Fruit fly (Drosophila melanogaster) whole organism, embryonic: ENCODE data around the gene CG7906.

ENCODE experiments used
- B-H2 ChIP-seq: fragments of 200-800 bp; sonication (Bioruptor generic); optimal IDR thresholded peaks from 2 replicates; lab custom pipeline; 2018; ENCODE audit warnings: missing biosample characterization, mild to moderate bottlenecking, missing genetic modification characterization
- BtbVII ChIP-seq: fragments of 200-800 bp; sonication (Bioruptor generic); optimal IDR thresholded peaks from 3 replicates; lab custom pipeline; 2017; ENCODE audit warnings: missing biosample characterization, mild to moderate bottlenecking, missing genetic modification characterization
- CG11093 ChIP-seq: fragments of 200-800 bp; sonication (Bioruptor generic); IDR thresholded peaks from 3 replicates; pipeline ENCODE4 v1.3.6; 2022; ENCODE audit warnings: missing biosample characterization, missing genetic modification characterization
- CG11247 ChIP-seq: fragments of 200-800 bp; sonication (Bioruptor generic); IDR thresholded peaks from 2 replicates; pipeline ENCODE4 v1.3.6; 2022; ENCODE audit warnings: missing biosample characterization, missing genetic modification characterization
- CG11504 ChIP-seq: fragments of 200-800 bp; sonication (Bioruptor generic); optimal IDR thresholded peaks from 3 replicates; lab custom pipeline; 2019; ENCODE audit warnings: missing biosample characterization, mild to moderate bottlenecking, missing genetic modification characterization, moderate library complexity
- CG12769 ChIP-seq: fragments of 200-800 bp; sonication (Bioruptor generic); optimal IDR thresholded peaks from 2 replicates; lab custom pipeline; 2019; ENCODE audit warnings: missing biosample characterization, mild to moderate bottlenecking, missing genetic modification characterization, moderate library complexity
- CG13775 ChIP-seq: fragments of 200-800 bp; sonication (Bioruptor generic); optimal IDR thresholded peaks from 3 replicates; lab custom pipeline; 2017; ENCODE audit warnings: missing biosample characterization, mild to moderate bottlenecking, missing genetic modification characterization
- CG14050 ChIP-seq: fragments of 200-800 bp; sonication (Bioruptor generic); IDR thresholded peaks from 3 replicates; pipeline ENCODE4 v1.3.6; 2022; ENCODE audit warnings: missing biosample characterization, missing genetic modification characterization
- CG14965 ChIP-seq: fragments of 200-800 bp; sonication (Bioruptor generic); optimal IDR thresholded peaks from 2 replicates; lab custom pipeline; 2016; ENCODE audit warnings: missing biosample characterization, missing genetic modification characterization, borderline replicate concordance
- CG15479 ChIP-seq: fragments of 200-800 bp; sonication (Bioruptor generic); optimal IDR thresholded peaks from 3 replicates; lab custom pipeline; 2019; ENCODE audit warnings: missing biosample characterization, mild to moderate bottlenecking, missing genetic modification characterization, moderate library complexity
- CG17359 ChIP-seq: fragments of 200-800 bp; sonication (Bioruptor generic); optimal IDR thresholded peaks from 3 replicates; lab custom pipeline; 2018; ENCODE audit warnings: missing biosample characterization, mild to moderate bottlenecking, missing genetic modification characterization, moderate library complexity
- CG17568 ChIP-seq: fragments of 200-800 bp; sonication (Bioruptor generic); optimal IDR thresholded peaks from 2 replicates; lab custom pipeline; 2018; ENCODE audit warnings: missing biosample characterization, mild to moderate bottlenecking, missing genetic modification characterization, moderate library complexity
- CG2116 ChIP-seq: fragments of 200-800 bp; sonication (Bioruptor generic); optimal IDR thresholded peaks from 3 replicates; lab custom pipeline; 2018; ENCODE audit warnings: missing biosample characterization, mild to moderate bottlenecking, missing genetic modification characterization
- CG2889 ChIP-seq: fragments of 200-800 bp; sonication (Bioruptor generic); IDR thresholded peaks from 3 replicates; pipeline ENCODE4 v1.3.6; 2022; ENCODE audit warnings: missing biosample characterization, missing genetic modification characterization
- CG30431 ChIP-seq: fragments of 200-800 bp; sonication (Bioruptor generic); optimal IDR thresholded peaks from 2 replicates; lab custom pipeline; 2017; ENCODE audit warnings: missing biosample characterization, missing genetic modification characterization
- CG33213 ChIP-seq: fragments of 200-800 bp; sonication (Bioruptor generic); optimal IDR thresholded peaks from 3 replicates; lab custom pipeline; 2016; ENCODE audit warnings: missing biosample characterization, missing genetic modification characterization
- CG4360 ChIP-seq: fragments of 200-800 bp; sonication (Bioruptor generic); IDR thresholded peaks from 2 replicates; pipeline ENCODE4 v1.3.6; 2022; ENCODE audit warnings: missing biosample characterization, missing genetic modification characterization
- CG4424 ChIP-seq: fragments of 200-800 bp; sonication (Bioruptor generic); optimal IDR thresholded peaks from 3 replicates; lab custom pipeline; 2016; ENCODE audit warnings: missing biosample characterization, missing genetic modification characterization
- CG6654 ChIP-seq: fragments of 200-800 bp; sonication (Bioruptor generic); optimal IDR thresholded peaks from 2 replicates; lab custom pipeline; 2017; ENCODE audit warnings: missing biosample characterization, mild to moderate bottlenecking, missing genetic modification characterization
- CG8089 ChIP-seq: fragments of 200-800 bp; sonication (Bioruptor generic); optimal IDR thresholded peaks from 3 replicates; lab custom pipeline; 2016; ENCODE audit warnings: missing biosample characterization, missing genetic modification characterization
- CG8478 ChIP-seq: fragments of >200 bp; optimal IDR thresholded peaks from 2 replicates; lab custom pipeline; 2018
- CG8924 ChIP-seq: fragments of 200-800 bp; optimal IDR thresholded peaks from 3 replicates; lab custom pipeline; 2019; ENCODE audit warnings: missing biosample characterization, mild to moderate bottlenecking, missing genetic modification characterization, moderate library complexity
- CG9609 ChIP-seq: fragments of 200-800 bp; sonication (Bioruptor generic); optimal IDR thresholded peaks from 3 replicates; lab custom pipeline; 2016; ENCODE audit warnings: missing biosample characterization, missing genetic modification characterization
- CHES-1-like ChIP-seq: fragments of 200-800 bp; sonication (Bioruptor generic); optimal IDR thresholded peaks from 2 replicates; lab custom pipeline; 2016; ENCODE audit warnings: missing biosample characterization, missing genetic modification characterization
- Ets65A ChIP-seq: fragments of 200-800 bp; sonication (Bioruptor generic); peaks from one replicate; lab custom pipeline; 2016; ENCODE audit warnings: missing biosample characterization, missing genetic modification characterization
- Hey ChIP-seq: fragments of 200-800 bp; sonication (Bioruptor generic); optimal IDR thresholded peaks from 3 replicates; lab custom pipeline; 2018; ENCODE audit warnings: missing biosample characterization, mild to moderate bottlenecking, missing genetic modification characterization
- Jarid2 ChIP-seq: fragments of 200-800 bp; sonication (Bioruptor generic); optimal IDR thresholded peaks from 3 replicates; lab custom pipeline; 2017; ENCODE audit warnings: mild to moderate bottlenecking, missing biosample characterization, missing genetic modification reagents, missing genetic modification characterization
- Kr ChIP-seq: fragments of 200-800 bp; sonication (Bioruptor generic); optimal IDR thresholded peaks from 2 replicates; lab custom pipeline; 2017; ENCODE audit warnings: missing biosample characterization, mild to moderate bottlenecking, missing genetic modification characterization
- Mad ChIP-seq: fragments of 200-800 bp; sonication (Bioruptor generic); optimal IDR thresholded peaks from 2 replicates; lab custom pipeline; 2016; ENCODE audit warnings: missing biosample characterization, missing genetic modification characterization
- Sry-β ChIP-seq: fragments of 200-800 bp; sonication (Bioruptor generic); optimal IDR thresholded peaks from 2 replicates; lab custom pipeline; 2018; ENCODE audit warnings: missing biosample characterization, mild to moderate bottlenecking, missing genetic modification characterization, moderate library complexity
- Vsx1 ChIP-seq: fragments of 200-800 bp; sonication (Bioruptor generic); optimal IDR thresholded peaks from 2 replicates; lab custom pipeline; 2017; ENCODE audit warnings: missing biosample characterization, mild to moderate bottlenecking, missing genetic modification characterization, missing genetic modification reagents
- abd-A ChIP-seq: fragments of 200-800 bp; sonication (Bioruptor generic); optimal IDR thresholded peaks from 3 replicates; lab custom pipeline; 2019; ENCODE audit warnings: missing biosample characterization, mild to moderate bottlenecking, missing genetic modification characterization, moderate library complexity
- ara ChIP-seq: fragments of 200-800 bp; sonication (Bioruptor generic); IDR thresholded peaks from 2 replicates; pipeline ENCODE4 v1.3.6; 2022; ENCODE audit warnings: missing biosample characterization, missing genetic modification characterization
- bowl ChIP-seq: fragments of 200-800 bp; sonication (Bioruptor generic); IDR thresholded peaks from 2 replicates; pipeline ENCODE4 v1.3.6; 2022; ENCODE audit warnings: missing biosample characterization, missing genetic modification characterization
- cad ChIP-seq: fragments of >200 bp; optimal IDR thresholded peaks from 2 replicates; lab custom pipeline; 2017; ENCODE audit warnings: missing biosample characterization, missing genetic modification characterization
- chm ChIP-seq: fragments of 200-800 bp; sonication (Bioruptor generic); IDR thresholded peaks from 2 replicates; pipeline ENCODE4 v1.3.6; 2022; ENCODE audit warnings: missing biosample characterization, missing genetic modification characterization
- ci ChIP-seq: fragments of 200-800 bp; sonication (Bioruptor generic); IDR thresholded peaks from 3 replicates; pipeline ENCODE4 v1.3.6; 2022; ENCODE audit warnings: missing biosample characterization, missing genetic modification characterization
- dati ChIP-seq: fragments of 200-800 bp; sonication (Bioruptor generic); IDR thresholded peaks from 2 replicates; pipeline ENCODE4 v1.3.6; 2022; ENCODE audit warnings: missing biosample characterization, missing genetic modification characterization
- dimm ChIP-seq: fragments of 200-800 bp; sonication (Bioruptor generic); IDR thresholded peaks from 2 replicates; pipeline ENCODE4 v1.3.6; 2022; ENCODE audit warnings: missing biosample characterization, missing genetic modification characterization
- fru ChIP-seq: fragments of >200 bp; optimal IDR thresholded peaks from 2 replicates; lab custom pipeline; 2017
- gce ChIP-seq: fragments of 200-800 bp; sonication (Bioruptor generic); IDR thresholded peaks from 3 replicates; pipeline ENCODE4 v1.3.6; 2022; ENCODE audit warnings: missing biosample characterization, missing genetic modification characterization
- grau ChIP-seq: fragments of 200-800 bp; optimal IDR thresholded peaks from 3 replicates; lab custom pipeline; 2019; ENCODE audit warnings: missing biosample characterization, mild to moderate bottlenecking, missing genetic modification characterization, moderate library complexity
- grn ChIP-seq: fragments of 200-800 bp; sonication (Bioruptor generic); optimal IDR thresholded peaks from 3 replicates; lab custom pipeline; 2017; ENCODE audit warnings: missing biosample characterization, missing genetic modification characterization
- gsb-n ChIP-seq: fragments of 200-800 bp; sonication (Bioruptor generic); optimal IDR thresholded peaks from 3 replicates; lab custom pipeline; 2018; ENCODE audit warnings: missing biosample characterization, mild to moderate bottlenecking, missing genetic modification characterization
- h ChIP-seq: fragments of >200 bp; optimal IDR thresholded peaks from 2 replicates; lab custom pipeline; 2017
- hkb ChIP-seq, 2 experiments: fragments of 200-800 bp in 1 of 2; fragments of >200 bp in 1 of 2; sonication (Bioruptor generic) in 1 of 2; IDR thresholded peaks in 1 of 2; optimal IDR thresholded peaks in 1 of 2; 2 replicates each; pipeline versions ENCODE4 v1.3.6 to Lab custom; 2017 to 2022; ENCODE audit warnings: missing biosample characterization in 1 of 2, missing genetic modification characterization in 1 of 2
- lbe ChIP-seq: fragments of 200-800 bp; sonication (Bioruptor generic); optimal IDR thresholded peaks from 2 replicates; lab custom pipeline; 2016; ENCODE audit warnings: missing biosample characterization, mild to moderate bottlenecking, missing genetic modification characterization
- oc ChIP-seq: fragments of 200-800 bp; sonication (Bioruptor generic); optimal IDR thresholded peaks from 2 replicates; lab custom pipeline; 2018; ENCODE audit warnings: missing biosample characterization, mild to moderate bottlenecking, missing genetic modification characterization, moderate library complexity
- pan ChIP-seq, 4 experiments: fragments of >200 bp in 3 of 4; fragments of 200-800 bp in 1 of 4; sonication (Bioruptor generic) in 1 of 4; optimal IDR thresholded peaks in 3 of 4; IDR thresholded peaks in 1 of 4; 2 replicates each; pipeline versions ENCODE4 v1.3.6 to Lab custom; 2017 to 2022; ENCODE audit warnings: missing biosample characterization in 2 of 4, missing genetic modification characterization in 2 of 4, mixed read lengths in 1 of 4
- pros ChIP-seq: fragments of 200-800 bp; sonication (Bioruptor generic); optimal IDR thresholded peaks from 3 replicates; lab custom pipeline; 2019; ENCODE audit warnings: missing biosample characterization, mild to moderate bottlenecking, missing genetic modification characterization, moderate library complexity
- toy ChIP-seq: fragments of 200-800 bp; sonication (Bioruptor generic); IDR thresholded peaks from 2 replicates; pipeline ENCODE4 v1.3.6; 2022; ENCODE audit warnings: missing biosample characterization, missing genetic modification characterization
- z ChIP-seq: fragments of 200-800 bp; sonication (Bioruptor generic); IDR thresholded peaks from 3 replicates; pipeline ENCODE4 v1.3.6; 2022; ENCODE audit warnings: missing biosample characterization, missing genetic modification characterization

Gene CG7906

DNA sequence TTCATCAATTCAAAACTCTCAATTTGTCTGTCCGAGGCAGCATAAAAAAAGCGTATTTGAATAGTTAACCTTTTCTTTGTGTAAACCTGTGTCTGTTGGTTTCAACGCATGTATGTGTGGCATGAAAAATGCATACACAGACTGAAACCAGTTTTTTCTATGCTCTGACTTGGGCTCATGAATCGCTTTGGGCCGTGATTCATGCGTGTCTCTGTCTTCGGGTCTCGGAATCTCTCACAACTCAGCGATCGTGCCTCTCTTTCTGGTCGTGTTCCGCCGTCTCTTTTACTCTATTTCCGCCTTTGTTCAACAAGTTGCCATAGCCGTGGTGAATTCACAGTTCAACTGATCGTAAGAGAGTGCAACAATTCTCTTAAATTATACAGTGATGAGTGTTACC is 35.5 kb upstream of the CG7906 start (continued):
- TF ChIP-seq pan (optimal IDR thresholded peaks at IDR 0.05; lab: Kevin White, UChicago) (no peak), pan (GFP tag; optimal IDR thresholded peaks at IDR 0.05 in 1 of 2, IDR thresholded peaks at IDR 0.05 in 1 of 2) (no peak), dati (GFP tag; lab: Robert Waterston, UW) (no peak), CG12769 (tag; lab: Kevin White, UChicago) (peak; percentile 44), Sry-β (GFP tag; lab: Kevin White, UChicago) (peak; percentile 62), fru (no peak), Ets65A (GFP tag; lab: Kevin White, UChicago) (no peak), cad (GFP tag; lab: Kevin White, UChicago) (no peak), CG2889 (GFP tag; lab: Robert Waterston, UW) (no peak), CG4360 (peak; percentile 7; the same call in 1 of the 2 replicates), CG9609 (GFP tag; lab: Kevin White, UChicago) (no peak), dimm (GFP tag; lab: Robert Waterston, UW) (no peak), CG17568 (GFP tag; lab: Kevin White, UChicago) (peak; percentile 15), Mad (GFP tag; lab: Kevin White, UChicago) (no peak), toy (no peak), Hey (tag; lab: Kevin White, UChicago) (no peak), bowl (GFP tag; lab: Robert Waterston, UW) (no peak), Jarid2 (GFP tag; lab: Kevin White, UChicago) (peak; percentile 13), CG13775 (GFP tag; lab: Kevin White, UChicago) (no peak), CG30431 (GFP tag; lab: Kevin White, UChicago) (no peak), CG11247 (GFP tag; lab: Robert Waterston, UW) (no peak), CG11504 (tag; lab: Kevin White, UChicago) (peak; percentile 7), gce (GFP tag; lab: Robert Waterston, UW) (0 out of 3 replicates have a peak, but pooled peaks have one; percentile 12), abd-A (tag; lab: Kevin White, UChicago) (peak; percentile 77), CG14965 (no peak), lbe (no peak), chm (GFP tag; lab: Robert Waterston, UW) (peak; percentile 80), grn (no peak), CG6654 (GFP tag; lab: Kevin White, UChicago) (no peak), oc (tag; lab: Kevin White, UChicago) (peak; percentile 57), grau (tag; lab: Kevin White, UChicago) (no peak), CG14050 (GFP tag; lab: Robert Waterston, UW) (no peak), Vsx1 (GFP tag; lab: Kevin White, UChicago) (no peak), CG15479 (GFP tag; lab: Kevin White, UChicago) (peak; percentile 12), hkb (optimal IDR thresholded peaks at IDR 0.05; lab: Kevin White, UChicago) (no peak), hkb (GFP tag; IDR thresholded peaks at IDR 0.05; lab: Robert Waterston, UW) (peak; percentile 52), CG8924 (tag; lab: Kevin White, UChicago) (no peak), gsb-n (no peak), h (lab: Kevin White, UChicago) (no peak), ara (GFP tag; lab: Robert Waterston, UW) (peak; percentile 27; the same call in 1 of the 2 replicates), CHES-1-like (GFP tag; lab: Kevin White, UChicago) (no peak), Kr (GFP tag; lab: Kevin White, UChicago) (peak; percentile 27), CG4424 (GFP tag; lab: Kevin White, UChicago) (no peak), B-H2 (GFP tag; lab: Kevin White, UChicago) (no peak), CG33213 (GFP tag; lab: Kevin White, UChicago) (no peak), z (GFP tag; lab: Robert Waterston, UW) (no peak), CG8478 (lab: Kevin White, UChicago) (no peak), ci (peak; percentile 58; the same call in 2 of the 3 replicates), pros (GFP tag; lab: Kevin White, UChicago) (peak; percentile 81), CG2116 (GFP tag; lab: Kevin White, UChicago) (no peak), CG17359 (tag; lab: Kevin White, UChicago) (no peak), CG8089 (GFP tag; lab: Kevin White, UChicago) (no peak), BtbVII (GFP tag; lab: Kevin White, UChicago) (peak; percentile 7), CG11093 (no peak)
